Worm (Caenorhabditis elegans) whole organism, L2 larva: Measurements from ENCODE around the gene T07E3.2.

ENCODE experiments used
- F13H6.1 ChIP-seq: sonication (generic microtip); optimal IDR thresholded peaks from 2 replicates; lab custom pipeline; 2016; ENCODE audit warnings: missing genetic modification characterization, missing compliant biosample characterization
- ceh-82 ChIP-seq: fragments of 150-350 bp; optimal IDR thresholded peaks from 2 replicates; lab custom pipeline; 2014; ENCODE audit warnings: missing biosample characterization, missing genetic modification characterization
- mdl-1 ChIP-seq, 2 experiments: fragments of 150-350 bp in 1 of 2; sonication (generic microtip) in 1 of 2; optimal IDR thresholded peaks; 2 replicates each; lab custom pipeline; 2017; ENCODE audit warnings: missing biosample characterization in 2 of 2, missing genetic modification characterization in 2 of 2
- snpc-4 ChIP-seq: fragments of 150-350 bp; optimal IDR thresholded peaks from 2 replicates; lab custom pipeline; 2014; ENCODE audit warnings: missing biosample characterization, missing genetic modification characterization
- unc-62 ChIP-seq: fragments of 150-350 bp; optimal IDR thresholded peaks from 2 replicates; lab custom pipeline; 2014; ENCODE audit warnings: missing biosample characterization, missing genetic modification reagents, missing genetic modification characterization

DNA sequence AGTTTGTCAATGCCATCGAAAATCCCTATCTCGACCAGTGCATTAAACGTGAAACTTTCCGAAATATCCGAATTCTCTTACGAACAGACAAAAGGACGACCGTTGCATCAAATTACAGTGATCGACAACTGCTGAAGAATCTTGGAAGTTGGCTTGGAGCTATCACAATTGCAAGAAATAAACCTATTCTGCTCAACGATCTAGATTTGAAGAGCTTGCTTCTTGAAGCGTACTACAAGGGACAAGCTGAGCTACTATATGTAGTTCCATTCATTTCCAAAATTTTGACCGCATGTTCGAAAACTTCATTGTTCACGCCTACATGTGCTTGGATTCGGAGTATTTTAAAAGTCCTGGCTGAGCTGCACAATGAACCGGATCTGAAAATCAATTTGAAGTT lies 47.5 kb downstream of the T07E3.2 start:
- TF ChIP-seq snpc-4 (tag; lab: Kevin White, UChicago) (no peak), unc-62 (no peak), mdl-1 (tag; optimal IDR thresholded peaks at IDR 0.05; lab: Kevin White, UChicago) (no peak), F13H6.1 (tag; lab: Kevin White, UChicago) (no peak), ceh-82 (tag; lab: Kevin White, UChicago) (no peak)
